Fruit fly (Drosophila melanogaster) whole organism, embryonic: Measurements from ENCODE around the gene Nlg2.

Experiments
- Asciz ChIP-seq: fragments of 200-800 bp; sonication (Bioruptor generic); optimal IDR thresholded peaks from 2 replicates; lab custom pipeline; 2017; ENCODE audit warnings: missing biosample characterization, mild to moderate bottlenecking, missing genetic modification characterization, missing genetic modification reagents
- Atf-2 ChIP-seq: fragments of 200-800 bp; sonication (Bioruptor generic); optimal IDR thresholded peaks from 2 replicates; lab custom pipeline; 2016; ENCODE audit warnings: missing biosample characterization, missing genetic modification characterization
- Atf6 ChIP-seq: fragments of 200-800 bp; sonication (Bioruptor generic); IDR thresholded peaks from 2 replicates; pipeline ENCODE4 v1.3.6; 2022; ENCODE audit warnings: missing biosample characterization, missing genetic modification characterization
- Awh ChIP-seq: fragments of 200-800 bp; sonication (Bioruptor generic); IDR thresholded peaks from 2 replicates; pipeline ENCODE4, ENCODE4 v1.3.6; 2022; ENCODE audit warnings: missing biosample characterization, missing genetic modification characterization
- B-H2 ChIP-seq: fragments of 200-800 bp; sonication (Bioruptor generic); optimal IDR thresholded peaks from 2 replicates; lab custom pipeline; 2018; ENCODE audit warnings: missing biosample characterization, mild to moderate bottlenecking, missing genetic modification characterization
- BEAF-32 ChIP-seq: fragments of 200-800 bp; sonication (Bioruptor generic); optimal IDR thresholded peaks from 3 replicates; lab custom pipeline; 2017; ENCODE audit warnings: missing biosample characterization, missing genetic modification characterization, mild to moderate bottlenecking, moderate library complexity, missing genetic modification reagents
- C15 ChIP-seq: fragments of 200-800 bp; sonication (Bioruptor generic); IDR thresholded peaks from 3 replicates; pipeline ENCODE4 v1.3.6; 2022; ENCODE audit warnings: missing biosample characterization, missing genetic modification characterization
- CG11085 ChIP-seq: fragments of 200-800 bp; sonication (Bioruptor generic); IDR thresholded peaks from 2 replicates; pipeline ENCODE4 v1.3.6; 2022; ENCODE audit warnings: missing biosample characterization, missing genetic modification characterization
- CG11696 ChIP-seq: fragments of 200-800 bp; sonication (Bioruptor generic); IDR thresholded peaks from 2 replicates; pipeline ENCODE4 v1.3.6; 2022; ENCODE audit warnings: missing biosample characterization, missing genetic modification characterization
- CG1233 ChIP-seq: fragments of 200-800 bp; sonication (Bioruptor generic); optimal IDR thresholded peaks from 4 replicates; lab custom pipeline; 2018; ENCODE audit warnings: missing biosample characterization, mild to moderate bottlenecking, missing genetic modification characterization
- CG13296 ChIP-seq: fragments of 200-800 bp; sonication (Bioruptor generic); optimal IDR thresholded peaks from 3 replicates; lab custom pipeline; 2018; ENCODE audit warnings: missing biosample characterization, mild to moderate bottlenecking, missing genetic modification characterization
- CG13775 ChIP-seq: fragments of 200-800 bp; sonication (Bioruptor generic); optimal IDR thresholded peaks from 3 replicates; lab custom pipeline; 2017; ENCODE audit warnings: missing biosample characterization, mild to moderate bottlenecking, missing genetic modification characterization
- CG14050 ChIP-seq: fragments of 200-800 bp; sonication (Bioruptor generic); IDR thresholded peaks from 3 replicates; pipeline ENCODE4 v1.3.6; 2022; ENCODE audit warnings: missing biosample characterization, missing genetic modification characterization
- CG1602 ChIP-seq: fragments of 200-800 bp; sonication (Bioruptor generic); optimal IDR thresholded peaks from 3 replicates; lab custom pipeline; 2016; ENCODE audit warnings: missing biosample characterization, missing genetic modification characterization
- CG17186 ChIP-seq: fragments of 200-800 bp; sonication (Bioruptor generic); optimal IDR thresholded peaks from 3 replicates; lab custom pipeline; 2017; ENCODE audit warnings: missing biosample characterization, missing genetic modification reagents, missing genetic modification characterization
- CG17612 ChIP-seq: fragments of 200-800 bp; sonication (Bioruptor generic); IDR thresholded peaks from 2 replicates; pipeline ENCODE4 v1.3.6; 2022; ENCODE audit warnings: missing biosample characterization, missing genetic modification characterization
- CG2199 ChIP-seq: fragments of 200-800 bp; sonication (Bioruptor generic); IDR thresholded peaks from 3 replicates; pipeline ENCODE4 v1.3.6; 2022; ENCODE audit warnings: missing biosample characterization, missing genetic modification characterization
- CG30403 ChIP-seq: fragments of 200-800 bp; sonication (Bioruptor generic); optimal IDR thresholded peaks from 3 replicates; lab custom pipeline; 2016; ENCODE audit warnings: missing biosample characterization, missing genetic modification characterization
- CG5180 ChIP-seq: fragments of 200-800 bp; sonication (Bioruptor generic); optimal IDR thresholded peaks from 3 replicates; lab custom pipeline; 2017; ENCODE audit warnings: missing biosample characterization, missing genetic modification characterization, mild to moderate bottlenecking, moderate library complexity, missing genetic modification reagents
- CG6175 ChIP-seq: fragments of 200-800 bp; sonication (Bioruptor generic); IDR thresholded peaks from 3 replicates; pipeline ENCODE4 v1.3.6; 2022; ENCODE audit warnings: missing biosample characterization, missing genetic modification characterization
- CG7271 ChIP-seq: fragments of 200-800 bp; sonication (Bioruptor generic); optimal IDR thresholded peaks from 2 replicates; lab custom pipeline; 2018; ENCODE audit warnings: missing biosample characterization, mild to moderate bottlenecking, missing genetic modification characterization, moderate library complexity
- CG7839 ChIP-seq: fragments of 200-800 bp; sonication (Bioruptor generic); optimal IDR thresholded peaks from 3 replicates; lab custom pipeline; 2018; ENCODE audit warnings: missing biosample characterization, mild to moderate bottlenecking, missing genetic modification characterization, moderate library complexity
- CG7963 ChIP-seq: fragments of 200-800 bp; sonication (Bioruptor generic); IDR thresholded peaks from 3 replicates; pipeline ENCODE4 v1.3.6; 2022; ENCODE audit warnings: missing biosample characterization, missing genetic modification characterization; ENCODE audit not compliant: partially characterized antibody
- CG8089 ChIP-seq: fragments of 200-800 bp; sonication (Bioruptor generic); optimal IDR thresholded peaks from 3 replicates; lab custom pipeline; 2016; ENCODE audit warnings: missing biosample characterization, missing genetic modification characterization
- CG9437 ChIP-seq: fragments of 200-800 bp; sonication (Bioruptor generic); optimal IDR thresholded peaks from 2 replicates; lab custom pipeline; 2018; ENCODE audit warnings: missing biosample characterization, mild to moderate bottlenecking, missing genetic modification characterization
- Elba2 ChIP-seq: fragments of 200-800 bp; sonication (Bioruptor generic); optimal IDR thresholded peaks from 3 replicates; lab custom pipeline; 2016; ENCODE audit warnings: missing biosample characterization, missing genetic modification characterization
- HHEX ChIP-seq: fragments of 200-800 bp; sonication (Bioruptor generic); optimal IDR thresholded peaks from 3 replicates; lab custom pipeline; 2017; ENCODE audit warnings: missing biosample characterization, mild to moderate bottlenecking, missing genetic modification characterization, missing genetic modification reagents
- Hmx ChIP-seq: fragments of 200-800 bp; sonication (Bioruptor generic); optimal IDR thresholded peaks from 2 replicates; lab custom pipeline; 2016; ENCODE audit warnings: missing biosample characterization, missing genetic modification characterization
- Med ChIP-seq: fragments of 200-800 bp; sonication (Bioruptor generic); peaks from one replicate; lab custom pipeline; 2016; ENCODE audit warnings: missing biosample characterization, missing genetic modification characterization, mild to moderate bottlenecking, inconsistent platforms, moderate library complexity
- Ssrp ChIP-seq: fragments of 200-800 bp; sonication (Bioruptor generic); optimal IDR thresholded peaks from 2 replicates; lab custom pipeline; 2018; ENCODE audit warnings: missing biosample characterization, mild to moderate bottlenecking, missing genetic modification characterization, moderate library complexity
- bbx ChIP-seq: fragments of 200-800 bp; sonication (Bioruptor generic); IDR thresholded peaks from 2 replicates; pipeline ENCODE4 v1.3.6; 2022; ENCODE audit warnings: missing biosample characterization, missing genetic modification characterization; ENCODE audit not compliant: partially characterized antibody
- bowl ChIP-seq: fragments of 200-800 bp; sonication (Bioruptor generic); IDR thresholded peaks from 2 replicates; pipeline ENCODE4 v1.3.6; 2022; ENCODE audit warnings: missing biosample characterization, missing genetic modification characterization
- br ChIP-seq: fragments of >200 bp; optimal IDR thresholded peaks from 2 replicates; lab custom pipeline; 2017
- bsh ChIP-seq, 2 experiments: fragments of 200-800 bp; sonication (Bioruptor generic); optimal IDR thresholded peaks; 2 replicates each; lab custom pipeline; 2017 to 2018; ENCODE audit warnings: mild to moderate bottlenecking in 2 of 2, missing biosample characterization in 2 of 2, missing genetic modification characterization in 2 of 2, moderate library complexity in 1 of 2
- chinmo ChIP-seq: fragments of 200-800 bp; sonication (Bioruptor generic); IDR thresholded peaks from 4 replicates; pipeline ENCODE4 v1.3.6; 2022; ENCODE audit warnings: missing biosample characterization, missing genetic modification characterization; ENCODE audit not compliant: partially characterized antibody
- cwo ChIP-seq: fragments of 200-800 bp; sonication (Bioruptor generic); optimal IDR thresholded peaks from 3 replicates; lab custom pipeline; 2017; ENCODE audit warnings: missing biosample characterization, missing genetic modification characterization, mild to moderate bottlenecking, moderate library complexity, missing genetic modification reagents
- fd102C ChIP-seq: fragments of 200-800 bp; sonication (Bioruptor generic); optimal IDR thresholded peaks from 2 replicates; lab custom pipeline; 2018; ENCODE audit warnings: missing biosample characterization, mild to moderate bottlenecking, missing genetic modification characterization, moderate library complexity
- gce ChIP-seq: fragments of 200-800 bp; sonication (Bioruptor generic); IDR thresholded peaks from 3 replicates; pipeline ENCODE4 v1.3.6; 2022; ENCODE audit warnings: missing biosample characterization, missing genetic modification characterization
- grau ChIP-seq: fragments of 200-800 bp; optimal IDR thresholded peaks from 3 replicates; lab custom pipeline; 2019; ENCODE audit warnings: missing biosample characterization, mild to moderate bottlenecking, missing genetic modification characterization, moderate library complexity
- grn ChIP-seq: fragments of 200-800 bp; sonication (Bioruptor generic); optimal IDR thresholded peaks from 3 replicates; lab custom pipeline; 2017; ENCODE audit warnings: missing biosample characterization, missing genetic modification characterization
- lov ChIP-seq, 2 experiments: fragments of 200-800 bp in 1 of 2; fragments of >200 bp in 1 of 2; sonication (Bioruptor generic) in 1 of 2; IDR thresholded peaks in 1 of 2; optimal IDR thresholded peaks in 1 of 2; 2 replicates in 1 of 2; 3 replicates in 1 of 2; pipeline versions ENCODE4 v1.3.6 to Lab custom; 2017 to 2022; ENCODE audit warnings: missing biosample characterization in 1 of 2, missing genetic modification characterization in 1 of 2
- nerfin-1 ChIP-seq: fragments of 200-800 bp; sonication (Bioruptor generic); optimal IDR thresholded peaks from 3 replicates; lab custom pipeline; 2019; ENCODE audit warnings: missing biosample characterization, mild to moderate bottlenecking, missing genetic modification characterization, moderate library complexity
- p53 ChIP-seq: fragments of 200-800 bp; sonication (Bioruptor generic); optimal IDR thresholded peaks from 2 replicates; lab custom pipeline; 2016; ENCODE audit warnings: missing biosample characterization, missing genetic modification characterization
- peb ChIP-seq: fragments of 200-800 bp; sonication (Bioruptor generic); IDR thresholded peaks from 2 replicates; pipeline ENCODE4 v1.3.6; 2022; ENCODE audit warnings: missing biosample characterization, missing genetic modification characterization
- pho ChIP-seq: fragments of 200-800 bp; sonication (Bioruptor generic); optimal IDR thresholded peaks from 2 replicates; lab custom pipeline; 2016; ENCODE audit warnings: missing biosample characterization, missing genetic modification characterization
- pzg ChIP-seq: fragments of 200-800 bp; sonication (Bioruptor generic); optimal IDR thresholded peaks from 3 replicates; lab custom pipeline; 2018; ENCODE audit warnings: missing biosample characterization, mild to moderate bottlenecking, missing genetic modification characterization, moderate library complexity
- run ChIP-seq: fragments of 200-800 bp; sonication (Bioruptor generic); optimal IDR thresholded peaks from 3 replicates; lab custom pipeline; 2018; ENCODE audit warnings: missing biosample characterization, mild to moderate bottlenecking, missing genetic modification characterization
- tin ChIP-seq: fragments of 200-800 bp; sonication (Bioruptor generic); optimal IDR thresholded peaks from 3 replicates; lab custom pipeline; 2016; ENCODE audit warnings: missing biosample characterization, missing genetic modification characterization
- zen ChIP-seq: fragments of 200-800 bp; sonication (Bioruptor generic); optimal IDR thresholded peaks from 3 replicates; lab custom pipeline; 2018; ENCODE audit warnings: missing biosample characterization, mild to moderate bottlenecking, missing genetic modification characterization, moderate library complexity

The Nlg2 gene

dm6 chr2L:6950096-6950495, 75.4 kb downstream of the Nlg2 start, which contains the start of the genes Gas41 and SA1 (continued):
- no peak for TF ChIP-seq lov (optimal IDR thresholded peaks at IDR 0.05; lab: Kevin White, UChicago)
- 0 out of 3 replicates have a peak, but pooled peaks have one; percentile 65 for TF ChIP-seq lov (GFP tag; IDR thresholded peaks at IDR 0.05; lab: Robert Waterston, UW)
- TF ChIP-seq CG7271: peak; percentile 93
- TF ChIP-seq cwo: peak; percentile 72
- TF ChIP-seq B-H2 (GFP tag; lab: Kevin White, UChicago): peak; percentile 44
- TF ChIP-seq CG1233 (GFP tag; lab: Kevin White, UChicago): peak; percentile 81
- peak; percentile 85 for TF ChIP-seq nerfin-1
- TF ChIP-seq Atf-2 (GFP tag; lab: Kevin White, UChicago): no peak
- TF ChIP-seq CG11085 (GFP tag; lab: Robert Waterston, UW): peak; percentile 89
- TF ChIP-seq HHEX: peak; percentile 74
- peak; percentile 89 for TF ChIP-seq Ssrp
- TF ChIP-seq pzg (GFP tag; lab: Kevin White, UChicago): peak; percentile 56
- peak; percentile 15 for TF ChIP-seq tin (GFP tag; lab: Kevin White, UChicago)
- TF ChIP-seq Awh: peak; percentile 90
- no peak for TF ChIP-seq Elba2
- TF ChIP-seq Med (GFP tag; lab: Kevin White, UChicago): peak; percentile 87
- TF ChIP-seq CG17186 (GFP tag; lab: Kevin White, UChicago): peak; percentile 72
- TF ChIP-seq CG13775 (GFP tag; lab: Kevin White, UChicago): peak; percentile 100
- TF ChIP-seq CG13296 (GFP tag; lab: Kevin White, UChicago): peak; percentile 88
- peak; percentile 38; the same call in 2 of the 3 replicates for TF ChIP-seq CG14050 (GFP tag; lab: Robert Waterston, UW)
- no peak for TF ChIP-seq CG7839 (tag; lab: Kevin White, UChicago)
- peak; percentile 64 for TF ChIP-seq peb (GFP tag; lab: Robert Waterston, UW)
- peak; percentile 64 for TF ChIP-seq grau (tag; lab: Kevin White, UChicago)
- TF ChIP-seq Asciz: peak; percentile 71
- peak; percentile 92 for TF ChIP-seq CG1602 (GFP tag; lab: Kevin White, UChicago)
- TF ChIP-seq CG7963: 0 out of 3 replicates have a peak, but pooled peaks have one; percentile 25
- TF ChIP-seq bowl: no peak
- no peak for TF ChIP-seq Hmx (GFP tag; lab: Kevin White, UChicago)
- no peak for TF ChIP-seq p53 (GFP tag; lab: Kevin White, UChicago)
- peak; percentile 54 for TF ChIP-seq CG11696 (GFP tag; lab: Robert Waterston, UW)
- TF ChIP-seq gce: peak; percentile 67; the same call in 1 of the 3 replicates
- TF ChIP-seq Atf6 (GFP tag; lab: Robert Waterston, UW): no peak
- no peak for TF ChIP-seq CG5180 (GFP tag; lab: Kevin White, UChicago)
- TF ChIP-seq CG30403: peak; percentile 95
- TF ChIP-seq fd102C (GFP tag; lab: Kevin White, UChicago): peak; percentile 81
- TF ChIP-seq run: peak; percentile 66
- peak; percentile 78 for TF ChIP-seq CG9437 (GFP tag; lab: Kevin White, UChicago)
- TF ChIP-seq C15: peak; percentile 65; the same call in 1 of the 3 replicates
- peak; percentile 69; the same call in 2 of the 3 replicates for TF ChIP-seq CG2199 (GFP tag; lab: Robert Waterston, UW)
- TF ChIP-seq grn (GFP tag; lab: Kevin White, UChicago): no peak
- TF ChIP-seq chinmo (GFP tag; lab: Robert Waterston, UW): 0 out of 4 replicates have a peak, but pooled peaks have one; percentile 70
- no peak for TF ChIP-seq CG8089 (GFP tag; lab: Kevin White, UChicago)
- TF ChIP-seq CG6175 (GFP tag; lab: Robert Waterston, UW): peak; percentile 38; the same call in 1 of the 3 replicates
- peak; percentile 62; the same call in 1 of the 2 replicates for TF ChIP-seq bbx (GFP tag; lab: Robert Waterston, UW)
- no peak for TF ChIP-seq br
- TF ChIP-seq CG17612 (GFP tag; lab: Robert Waterston, UW): peak; percentile 65
- peak; percentile 41 for TF ChIP-seq pho
- TF ChIP-seq bsh (GFP tag; optimal IDR thresholded peaks at IDR 0.05; lab: Kevin White, UChicago): peak in 1 of 2 experiments; percentile 22
- TF ChIP-seq zen (tag; lab: Kevin White, UChicago): peak; percentile 95
- TF ChIP-seq BEAF-32 (GFP tag; lab: Kevin White, UChicago): peak; percentile 88
